Worm (Caenorhabditis elegans) whole organism, L1 larva: Measurements from ENCODE around the gene sru-2.
A peak's percentile ranks its signal among the peaks of the same experiment; 100 is the strongest.

Experiments
- C16A3.4 ChIP-seq: fragments of 150-350 bp; optimal IDR thresholded peaks from 2 replicates; lab custom pipeline; 2014; ENCODE audit warnings: missing biosample characterization, missing genetic modification characterization
- F16B12.6 ChIP-seq: fragments of 150-350 bp; optimal IDR thresholded peaks from 2 replicates; lab custom pipeline; 2014; ENCODE audit warnings: missing biosample characterization, missing genetic modification characterization
- aha-1 ChIP-seq: fragments of 150-350 bp; optimal IDR thresholded peaks from 2 replicates; lab custom pipeline; 2014; ENCODE audit warnings: missing biosample characterization, missing genetic modification characterization
- alr-1 ChIP-seq: fragments of 200-800 bp; sonication (Bioruptor generic); optimal IDR thresholded peaks from 2 replicates; lab custom pipeline; 2018; ENCODE audit warnings: borderline replicate concordance, mild to moderate bottlenecking, missing genetic modification characterization, missing compliant biosample characterization
- ama-1 ChIP-seq: fragments of 150-350 bp; optimal IDR thresholded peaks from 2 replicates; lab custom pipeline; 2014
- blmp-1 ChIP-seq: fragments of 150-350 bp; optimal IDR thresholded peaks from 2 replicates; lab custom pipeline; 2014; ENCODE audit warnings: missing biosample characterization, missing genetic modification characterization
- ceh-63 ChIP-seq: fragments of 200-800 bp; sonication (Bioruptor generic); optimal IDR thresholded peaks from 2 replicates; lab custom pipeline; 2018; ENCODE audit warnings: mild to moderate bottlenecking, missing genetic modification characterization, missing compliant biosample characterization
- ceh-8 ChIP-seq: fragments of 200-800 bp; sonication (Bioruptor generic); optimal IDR thresholded peaks from 2 replicates; lab custom pipeline; 2018; ENCODE audit warnings: mild to moderate bottlenecking, missing genetic modification characterization, moderate library complexity, missing compliant biosample characterization
- ceh-82 ChIP-seq, 3 experiments: fragments of 150-350 bp in 1 of 3; sonication (generic microtip) in 2 of 3; optimal IDR thresholded peaks; 2 replicates each; lab custom pipeline; 2014 to 2017; ENCODE audit warnings: missing biosample characterization in 3 of 3, missing genetic modification characterization in 3 of 3
- dsc-1 ChIP-seq: sonication (generic microtip); optimal IDR thresholded peaks from 2 replicates; lab custom pipeline; 2016; ENCODE audit warnings: mild to moderate bottlenecking, missing genetic modification characterization, missing compliant biosample characterization
- efl-1 ChIP-seq, 4 experiments: fragments of 150-350 bp; optimal IDR thresholded peaks in 3 of 4; peaks in 1 of 4; 1 replicate in 1 of 4; 2 replicates in 3 of 4; lab custom pipeline; 2014; ENCODE audit warnings: missing biosample characterization in 2 of 4, missing genetic modification characterization in 2 of 4, missing genetic modification reagents in 2 of 4
- efl-3 ChIP-seq: fragments of 200-800 bp; sonication (Bioruptor generic); optimal IDR thresholded peaks from 2 replicates; lab custom pipeline; 2018; ENCODE audit warnings: mild to moderate bottlenecking, missing genetic modification characterization, missing compliant biosample characterization
- egl-27 ChIP-seq, 2 experiments: fragments of 150-350 bp in 1 of 2; sonication (generic microtip); optimal IDR thresholded peaks; 3 replicates each; lab custom pipeline; 2017 to 2018; ENCODE audit warnings: missing biosample characterization in 2 of 2, missing genetic modification characterization in 2 of 2, missing genetic modification reagents in 2 of 2
- elt-3 ChIP-seq, 6 experiments: fragments of 150-350 bp in 1 of 6; sonication (generic microtip); optimal IDR thresholded peaks; 2 replicates each; lab custom pipeline; 2017 to 2018; ENCODE audit warnings: missing biosample characterization in 6 of 6, missing genetic modification characterization in 6 of 6, inconsistent platforms in 1 of 6
- fkh-4 ChIP-seq: sonication (generic microtip); optimal IDR thresholded peaks from 2 replicates; lab custom pipeline; 2016; ENCODE audit warnings: missing compliant biosample characterization, missing genetic modification characterization, borderline replicate concordance
- fkh-8 ChIP-seq: sonication (generic microtip); optimal IDR thresholded peaks from 2 replicates; lab custom pipeline; 2016; ENCODE audit warnings: mild to moderate bottlenecking, missing genetic modification characterization, missing compliant biosample characterization
- fos-1 ChIP-seq: fragments of 150-350 bp; optimal IDR thresholded peaks from 2 replicates; lab custom pipeline; 2014; ENCODE audit warnings: missing biosample characterization, missing genetic modification characterization
- grh-1 ChIP-seq: fragments of 200-800 bp; sonication (Bioruptor generic); IDR thresholded peaks from 2 replicates; pipeline ENCODE4 v1.3.6; 2022; ENCODE audit warnings: missing genetic modification reagents, missing genetic modification characterization, missing compliant biosample characterization
- hlh-4 ChIP-seq: sonication (generic microtip); optimal IDR thresholded peaks from 2 replicates; lab custom pipeline; 2016; ENCODE audit warnings: mild to moderate bottlenecking, missing genetic modification characterization, missing compliant biosample characterization
- hpl-2 ChIP-seq: fragments of 150-350 bp; optimal IDR thresholded peaks from 2 replicates; lab custom pipeline; 2014; ENCODE audit warnings: missing biosample characterization, missing genetic modification reagents, missing genetic modification characterization
- irx-1 ChIP-seq: sonication (generic microtip); optimal IDR thresholded peaks from 2 replicates; lab custom pipeline; 2016; ENCODE audit warnings: missing genetic modification characterization, missing compliant biosample characterization
- lin-14 ChIP-seq: fragments of 200-800 bp; sonication (Bioruptor generic); optimal IDR thresholded peaks from 2 replicates; lab custom pipeline; 2018; ENCODE audit warnings: mild to moderate bottlenecking, missing genetic modification characterization, moderate library complexity, missing compliant biosample characterization
- lin-15B ChIP-seq: fragments of 150-350 bp; sonication (generic microtip); optimal IDR thresholded peaks from 3 replicates; lab custom pipeline; 2014; ENCODE audit warnings: missing biosample characterization, missing genetic modification characterization
- lin-39 ChIP-seq: fragments of 150-350 bp; optimal IDR thresholded peaks from 2 replicates; lab custom pipeline; 2014; ENCODE audit warnings: missing biosample characterization, missing genetic modification reagents, missing genetic modification characterization
- lir-3 ChIP-seq: sonication (generic microtip); optimal IDR thresholded peaks from 2 replicates; lab custom pipeline; 2016; ENCODE audit warnings: mild to moderate bottlenecking, missing genetic modification characterization, moderate library complexity, missing compliant biosample characterization; ENCODE audit not compliant: poor library complexity
- mef-2 ChIP-seq: fragments of 150-350 bp; optimal IDR thresholded peaks from 2 replicates; lab custom pipeline; 2014; ENCODE audit warnings: missing biosample characterization, missing genetic modification characterization
- mep-1 ChIP-seq: fragments of 150-350 bp; optimal IDR thresholded peaks from 2 replicates; lab custom pipeline; 2014; ENCODE audit warnings: missing biosample characterization, missing genetic modification characterization
- nhr-19 ChIP-seq: fragments of 200-800 bp; sonication (Bioruptor generic); conservative IDR thresholded peaks from 2 replicates; pipeline ENCODE4 v1.3.6; 2022; ENCODE audit warnings: missing genetic modification characterization, missing compliant biosample characterization
- nhr-47 ChIP-seq: sonication (generic microtip); optimal IDR thresholded peaks from 2 replicates; lab custom pipeline; 2016; ENCODE audit warnings: mild to moderate bottlenecking, missing genetic modification characterization, moderate library complexity, missing compliant biosample characterization
- nhr-71 ChIP-seq: sonication (generic microtip); optimal IDR thresholded peaks from 2 replicates; lab custom pipeline; 2016; ENCODE audit warnings: mild to moderate bottlenecking, missing genetic modification characterization, moderate library complexity, missing compliant biosample characterization
- nhr-85 ChIP-seq: sonication (generic microtip); peaks from one replicate; lab custom pipeline; 2016; ENCODE audit warnings: missing genetic modification characterization, inconsistent platforms, missing compliant biosample characterization
- nhr-90 ChIP-seq: sonication (generic microtip); optimal IDR thresholded peaks from 2 replicates; lab custom pipeline; 2016; ENCODE audit warnings: mild to moderate bottlenecking, missing genetic modification characterization, missing compliant biosample characterization; ENCODE audit not compliant: poor library complexity
- pax-3 ChIP-seq: fragments of 200-800 bp; sonication (Bioruptor generic); optimal IDR thresholded peaks from 2 replicates; lab custom pipeline; 2018; ENCODE audit warnings: mild to moderate bottlenecking, missing genetic modification characterization, moderate library complexity, missing compliant biosample characterization
- rnt-1 ChIP-seq: sonication (generic microtip); optimal IDR thresholded peaks from 2 replicates; lab custom pipeline; 2016; ENCODE audit warnings: mild to moderate bottlenecking, missing genetic modification characterization, moderate library complexity, missing compliant biosample characterization
- skn-1 ChIP-seq: fragments of 150-350 bp; optimal IDR thresholded peaks from 2 replicates; lab custom pipeline; 2014; ENCODE audit warnings: missing biosample characterization, missing genetic modification characterization
- snpc-4 ChIP-seq: fragments of 150-350 bp; optimal IDR thresholded peaks from 2 replicates; lab custom pipeline; 2014; ENCODE audit warnings: missing biosample characterization, missing genetic modification characterization
- sox-4 ChIP-seq: sonication (generic microtip); optimal IDR thresholded peaks from 2 replicates; lab custom pipeline; 2016; ENCODE audit warnings: missing genetic modification characterization, missing compliant biosample characterization
- unc-130 ChIP-seq: fragments of 150-350 bp; optimal IDR thresholded peaks from 2 replicates; lab custom pipeline; 2017; ENCODE audit warnings: missing biosample characterization, missing genetic modification characterization, inconsistent platforms
- unc-86 ChIP-seq: sonication (generic microtip); optimal IDR thresholded peaks from 2 replicates; lab custom pipeline; 2016; ENCODE audit warnings: missing genetic modification characterization, missing compliant biosample characterization
- unc-98 ChIP-seq: fragments of 200-800 bp; sonication (Bioruptor generic); IDR thresholded peaks from 2 replicates; pipeline ENCODE4 v1.3.6; 2022; ENCODE audit warnings: missing genetic modification characterization, missing compliant biosample characterization
- zip-4 ChIP-seq: fragments of 200-800 bp; sonication (Bioruptor generic); optimal IDR thresholded peaks from 2 replicates; lab custom pipeline; 2018; ENCODE audit warnings: mild to moderate bottlenecking, missing genetic modification characterization, moderate library complexity, missing compliant biosample characterization
- ztf-4 ChIP-seq: fragments of 150-350 bp; optimal IDR thresholded peaks from 2 replicates; lab custom pipeline; 2014; ENCODE audit warnings: missing biosample characterization, missing genetic modification characterization

sru-2 gene

ce11 chrIV:9464345-9464783, 21.7 kb upstream of the sru-2 start:
- TF ChIP-seq fos-1 (tag; lab: Kevin White, UChicago) (no peak), snpc-4 (peak; percentile 90), lin-14 (GFP tag; lab: Kevin White, UChicago) (peak; percentile 20), nhr-71 (tag; lab: Kevin White, UChicago) (peak; percentile 47), efl-1 (optimal IDR thresholded peaks at IDR 0.05; lab: Kevin White, UChicago) (no peak), efl-1 (GFP tag; optimal IDR thresholded peaks at IDR 0.05 in 1 of 2; lab: Kevin White, UChicago) (peak in 1 of 2 experiments; percentile 58), hlh-4 (tag; lab: Kevin White, UChicago) (no peak), dsc-1 (tag; lab: Kevin White, UChicago) (peak; percentile 21), ama-1 (lab: Kevin White, UChicago) (peak; percentile 5), nhr-47 (tag; lab: Kevin White, UChicago) (peak; percentile 9), F16B12.6 (tag; lab: Kevin White, UChicago) (no peak), lin-39 (peak; percentile 17), nhr-85 (tag; lab: Kevin White, UChicago) (peak; percentile 71), irx-1 (no peak), nhr-19 (peak; percentile 30; the same call in 1 of the 2 replicates), nhr-90 (tag; lab: Kevin White, UChicago) (no peak), egl-27 (tag; optimal IDR thresholded peaks at IDR 0.05; lab: Kevin White, UChicago) (no peak), fkh-4 (tag; lab: Kevin White, UChicago) (no peak), lin-15B (tag; lab: Kevin White, UChicago) (no peak), ztf-4 (no peak), efl-3 (no peak), rnt-1 (no peak), unc-130 (tag; lab: Kevin White, UChicago) (no peak)

ce11 chrIV:9467418-9467817, 18.7 kb upstream of the sru-2 start, which contains the start of gene F38E11.6:
Gene F38E11.6 (minus strand): TSS chrIV:9467518.
- TF ChIP-seq fkh-8 (tag; lab: Kevin White, UChicago) (peak; percentile 16), unc-86 (tag; lab: Kevin White, UChicago) (no peak)

ce11 chrIV:9469293-9469692, 16.8 kb upstream of the sru-2 start:
- TF ChIP-seq alr-1 (tag; lab: Kevin White, UChicago), result no peak
- peak; percentile 74 for TF ChIP-seq sox-4 (tag; lab: Kevin White, UChicago)
- peak; percentile 24 for TF ChIP-seq ceh-8 (GFP tag; lab: Kevin White, UChicago)
- no peak for TF ChIP-seq aha-1 (tag; lab: Kevin White, UChicago)
- peak; percentile 98 for TF ChIP-seq dsc-1 (tag; lab: Kevin White, UChicago)
- peak; percentile 35 for TF ChIP-seq nhr-47 (tag; lab: Kevin White, UChicago)
- no peak for TF ChIP-seq skn-1 (tag; lab: Kevin White, UChicago)
- TF ChIP-seq fkh-8 (tag; lab: Kevin White, UChicago), result peak; percentile 57
- TF ChIP-seq pax-3, result peak; percentile 79

- TF ChIP-seq blmp-1 (tag; lab: Kevin White, UChicago) (peak; percentile 89), mef-2 (tag; lab: Kevin White, UChicago) (no peak), efl-1 (optimal IDR thresholded peaks at IDR 0.05; lab: Kevin White, UChicago) (peak; percentile 22 to 43), efl-1 (GFP tag; optimal IDR thresholded peaks at IDR 0.05 in 1 of 2; lab: Kevin White, UChicago) (peak in 1 of 2 experiments; percentile 93), rnt-1 (peak; percentile 44), mep-1 (tag; lab: Kevin White, UChicago) (peak; percentile 67), nhr-71 (tag; lab: Kevin White, UChicago) (peak; percentile 57), elt-3 (tag; optimal IDR thresholded peaks at IDR 0.05; lab: Kevin White, UChicago) (peak in 3 of 6 experiments; percentile 3 to 43 (median 23)), dsc-1 (tag; lab: Kevin White, UChicago) (peak; percentile 27), lir-3 (tag; lab: Kevin White, UChicago) (peak; percentile 16), C16A3.4 (tag; lab: Kevin White, UChicago) (peak; percentile 49), irx-1 (peak; percentile 43), zip-4 (peak; percentile 20), nhr-90 (tag; lab: Kevin White, UChicago) (peak; percentile 68), lin-14 (GFP tag; lab: Kevin White, UChicago) (peak; percentile 73), ceh-8 (GFP tag; lab: Kevin White, UChicago) (no peak), ceh-63 (GFP tag; lab: Kevin White, UChicago) (no peak), ceh-82 (tag; optimal IDR thresholded peaks at IDR 0.05; lab: Kevin White, UChicago) (peak in 2 of 3 experiments; percentile 10 to 40), efl-3 (no peak), sox-4 (tag; lab: Kevin White, UChicago) (peak; percentile 40), grh-1 (GFP tag; lab: Robert Waterston, UW) (peak; percentile 41), unc-98 (no peak), hpl-2 (no peak)
These were observed 8.7 kb upstream of the sru-2 start, which contains the start of gene wrt-3 for ce11 chrIV:9477135-9477928. Gene wrt-3 (minus strand): TSS chrIV:9477456.
